Fruit fly (Drosophila melanogaster): ENCODE data around the gene Gnpnat.

The Gnpnat gene

DNA sequence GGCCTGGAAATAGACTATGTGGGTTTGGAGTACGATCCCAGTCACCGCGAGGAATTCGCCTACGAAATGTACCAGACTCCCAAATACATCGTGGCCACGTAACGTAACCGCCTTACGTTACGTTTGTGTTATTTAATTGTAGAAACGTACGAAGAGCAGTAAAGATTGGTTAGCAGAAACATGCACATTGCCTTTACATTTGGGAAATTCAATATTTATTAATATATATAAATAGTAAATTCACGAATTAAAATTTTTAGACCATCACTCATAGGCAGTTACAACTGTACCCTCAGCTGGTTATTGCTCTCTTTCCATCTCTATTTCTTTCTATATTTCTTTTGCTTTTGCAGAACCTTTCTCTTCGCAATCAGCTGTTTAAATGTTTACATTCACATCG lies at the start of gene Gnpnat (continued):
- TF ChIP-seq dm (GFP tag; optimal IDR thresholded peaks at IDR 0.05) (no peak), Six4 (GFP tag; optimal IDR thresholded peaks at IDR 0.05) (peak; percentile 55), rib (GFP tag; IDR thresholded peaks at IDR 0.05) (no peak), B-H2 (GFP tag; optimal IDR thresholded peaks at IDR 0.05) (peak; percentile 11), Doc2 (GFP tag; IDR thresholded peaks at IDR 0.05) (no peak), CG13894 (tag; optimal IDR thresholded peaks at IDR 0.05) (peak; percentile 26), wdn (GFP tag; IDR thresholded peaks at IDR 0.05) (no peak)

DNA sequence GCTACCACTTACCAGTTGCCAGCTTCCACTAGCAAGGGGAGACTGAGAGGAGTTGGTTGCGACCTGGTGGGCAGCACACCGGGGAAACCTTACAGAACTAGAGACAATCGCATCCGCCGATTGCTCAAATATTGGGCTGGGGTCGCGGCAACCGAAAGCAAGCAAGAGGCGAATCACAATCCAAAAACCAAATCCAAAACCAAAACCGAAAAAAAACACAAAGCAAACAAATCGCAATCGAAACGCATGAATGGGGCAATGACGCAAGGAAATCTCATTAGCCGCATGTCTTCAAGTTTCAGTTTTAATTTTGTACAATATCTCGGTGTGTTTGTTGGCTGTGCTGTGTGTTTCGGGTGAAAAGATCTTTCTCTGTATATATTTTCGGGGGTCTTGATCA lies 48.9 kb upstream of the Gnpnat start, which contains the start of gene Obp99c:
Obp99c (minus strand) TSS at position 101 of the 400 bp plus-strand sequence.
- TF ChIP-seq dmrt99B (tag; optimal IDR thresholded peaks at IDR 0.05) (peak; percentile 19), mld (GFP tag; IDR thresholded peaks at IDR 0.05; ENCODE audit: partially characterized antibody) (no peak)

DNA sequence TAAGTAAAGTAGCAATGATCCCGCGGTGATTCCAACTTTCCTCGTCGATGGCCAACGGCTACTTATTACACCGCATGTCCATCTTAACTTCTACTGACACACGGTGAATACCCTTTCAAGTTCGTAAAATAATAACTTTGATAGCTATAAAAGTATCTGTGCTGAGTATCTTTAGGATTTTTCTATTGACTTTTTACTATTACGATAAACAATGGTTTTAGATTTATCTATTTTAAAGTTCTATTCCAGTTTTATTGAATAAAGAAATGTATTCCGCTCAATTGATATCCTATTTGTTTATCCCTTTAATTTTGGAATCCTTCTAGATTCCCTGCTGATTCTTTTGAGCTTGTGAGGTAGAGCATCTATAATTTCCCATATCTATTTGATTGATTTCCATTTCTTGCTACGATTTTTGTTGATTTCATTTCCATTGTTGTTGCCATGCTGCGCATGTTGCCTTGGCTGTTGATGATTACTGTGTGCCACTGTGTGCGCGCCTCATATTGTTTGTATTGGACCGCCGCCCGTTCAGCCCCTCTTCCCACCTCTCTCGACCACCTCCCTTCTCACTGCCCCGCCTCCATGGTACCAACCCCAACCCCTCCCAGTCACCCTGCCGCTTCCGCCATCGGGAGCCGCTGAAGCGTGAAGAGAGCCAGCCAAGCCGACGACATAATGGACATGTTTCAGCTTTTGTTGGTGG lies 48.1 kb upstream of the Gnpnat start:
- TF ChIP-seq CG9932 (GFP tag; IDR thresholded peaks at IDR 0.05) (0 out of 2 replicates have a peak, but pooled peaks have one; percentile 10), CG3726 (GFP tag; IDR thresholded peaks at IDR 0.05) (no peak), ci (GFP tag; IDR thresholded peaks at IDR 0.05) (peak; percentile 17; the same call in 1 of the 3 replicates), CG11560 (tag; IDR thresholded peaks at IDR 0.05) (no peak), gro (GFP tag; optimal IDR thresholded peaks at IDR 0.05) (no peak), D19A (tag; optimal IDR thresholded peaks at IDR 0.05) (peak; percentile 93), CG13296 (GFP tag; optimal IDR thresholded peaks at IDR 0.05) (no peak), CG3995 (GFP tag; optimal IDR thresholded peaks at IDR 0.05) (no peak), Nf-YB (GFP tag; optimal IDR thresholded peaks at IDR 0.05) (peak; percentile 57), nerfin-1 (tag; optimal IDR thresholded peaks at IDR 0.05) (no peak), tll (GFP tag; optimal IDR thresholded peaks at IDR 0.05) (no peak), nerfin-2 (GFP tag; IDR thresholded peaks at IDR 0.05; ENCODE audit: partially characterized antibody) (no peak), Drgx (GFP tag; IDR thresholded peaks at IDR 0.05) (no peak), CG10979 (tag; optimal IDR thresholded peaks at IDR 0.05) (peak; percentile 2), Trl (optimal IDR thresholded peaks at IDR 0.05) (peak in 1 of 2 experiments; percentile 1), Trl (GFP tag; optimal IDR thresholded peaks at IDR 0.05) (no peak), sens (GFP tag) (peak; percentile 79), phol (tag; optimal IDR thresholded peaks at IDR 0.05) (peak; percentile 17), bbx (GFP tag; IDR thresholded peaks at IDR 0.05; ENCODE audit: partially characterized antibody) (no peak), Nf-YC (tag; optimal IDR thresholded peaks at IDR 0.05) (peak; percentile 71), bab2 (GFP tag; optimal IDR thresholded peaks at IDR 0.05) (no peak), row (GFP tag; IDR thresholded peaks at IDR 0.05) (no peak), CG11504 (tag; optimal IDR thresholded peaks at IDR 0.05) (peak; percentile 16), Gsc (GFP tag; IDR thresholded peaks at IDR 0.05) (no peak), crol (GFP tag; IDR thresholded peaks at IDR 0.05) (peak; percentile 96), Meics (GFP tag; optimal IDR thresholded peaks at IDR 0.05) (no peak), dm (GFP tag; optimal IDR thresholded peaks at IDR 0.05) (no peak), Mrtf (GFP tag; IDR thresholded peaks at IDR 0.05) (no peak), chm (GFP tag; IDR thresholded peaks at IDR 0.05) (0 out of 2 replicates have a peak, but pooled peaks have one; percentile 19), CG43689 (GFP tag; IDR thresholded peaks at IDR 0.05) (no peak), D19B (GFP tag; optimal IDR thresholded peaks at IDR 0.05) (no peak), Awh (GFP tag; IDR thresholded peaks at IDR 0.05) (no peak), ttk (GFP tag; IDR thresholded peaks at IDR 0.05) (peak; percentile 49; the same call in 1 of the 2 replicates), CG6272 (GFP tag; IDR thresholded peaks at IDR 0.05) (no peak), CG7928 (GFP tag; optimal IDR thresholded peaks at IDR 0.05) (no peak), Tbp (GFP tag; optimal IDR thresholded peaks at IDR 0.05) (no peak), chinmo (GFP tag; IDR thresholded peaks at IDR 0.05; ENCODE audit: partially characterized antibody) (0 out of 4 replicates have a peak, but pooled peaks have one; percentile 56)
